Fruit fly (Drosophila melanogaster): ENCODE data around the gene CheA87a.

CheA87a gene

dm6 chr3R:13364175-13365174, 5.0 kb upstream of the CheA87a start, which contains the start of gene Dic1 (continued):
- TF ChIP-seq dpn (GFP tag; optimal IDR thresholded peaks at IDR 0.05) (peak; percentile 93 to 95), CG10274 (GFP tag; optimal IDR thresholded peaks at IDR 0.05) (peak; percentile 91), CG31365 (tag; optimal IDR thresholded peaks at IDR 0.05) (peak; percentile 64), Abd-B (GFP tag; optimal IDR thresholded peaks at IDR 0.05) (peak; percentile 96), Asciz (GFP tag; optimal IDR thresholded peaks at IDR 0.05) (peak; percentile 99), fd3F (GFP tag; optimal IDR thresholded peaks at IDR 0.05) (peak; percentile 94), Gug (GFP tag; IDR thresholded peaks at IDR 0.05) (peak; percentile 74; the same call in 3 of the 4 replicates), jumu (GFP tag; optimal IDR thresholded peaks at IDR 0.05) (peak; percentile 83), Fer2 (tag; optimal IDR thresholded peaks at IDR 0.05) (peak; percentile 95), CG8924 (tag; optimal IDR thresholded peaks at IDR 0.05) (peak; percentile 98), crp (GFP tag; optimal IDR thresholded peaks at IDR 0.05) (peak in 1 of 2 experiments; percentile 59), Dad (GFP tag; optimal IDR thresholded peaks at IDR 0.05) (peak; percentile 83), hth (optimal IDR thresholded peaks at IDR 0.05) (no peak), Adf1 (GFP tag; IDR thresholded peaks at IDR 0.05) (peak; percentile 73), vnd (GFP tag; IDR thresholded peaks at IDR 0.05; ENCODE audit: partially characterized antibody) (0 out of 3 replicates have a peak, but pooled peaks have one; percentile 7), mld (GFP tag; IDR thresholded peaks at IDR 0.05; ENCODE audit: partially characterized antibody) (no peak), p53 (GFP tag; optimal IDR thresholded peaks at IDR 0.05) (peak; percentile 66), sc (optimal IDR thresholded peaks at IDR 0.05) (no peak), sc (GFP tag; optimal IDR thresholded peaks at IDR 0.05) (peak; percentile 96), hb (GFP tag; IDR thresholded peaks at IDR 0.05; ENCODE audit: partially characterized antibody) (no peak), bcd (GFP tag; optimal IDR thresholded peaks at IDR 0.05) (peak; percentile 99), CG7745 (tag; optimal IDR thresholded peaks at IDR 0.05) (no peak), CG18262 (tag; optimal IDR thresholded peaks at IDR 0.05) (peak; percentile 98), Vsx1 (GFP tag; optimal IDR thresholded peaks at IDR 0.05) (peak; percentile 90), Pdp1 (GFP tag; optimal IDR thresholded peaks at IDR 0.05) (peak; percentile 83 to 93), prd (optimal IDR thresholded peaks at IDR 0.05) (no peak), prd (GFP tag; IDR thresholded peaks at IDR 0.05) (peak; percentile 92), Dref (GFP tag; IDR thresholded peaks at IDR 0.05) (no peak), CG6765 (GFP tag; optimal IDR thresholded peaks at IDR 0.05) (peak; percentile 94), CG16815 (GFP tag; optimal IDR thresholded peaks at IDR 0.05) (peak; percentile 93), vvl (GFP tag; IDR thresholded peaks at IDR 0.05) (peak; percentile 94), lbe (GFP tag; optimal IDR thresholded peaks at IDR 0.05) (peak; percentile 89), Poxn (GFP tag; IDR thresholded peaks at IDR 0.05) (peak; percentile 84), Hr78 (GFP tag; optimal IDR thresholded peaks at IDR 0.05) (peak in 1 of 2 experiments; percentile 99), CG17361 (GFP tag; IDR thresholded peaks at IDR 0.05) (peak; percentile 99), CG8388 (GFP tag; optimal IDR thresholded peaks at IDR 0.05) (peak; percentile 96), Rfx (GFP tag; IDR thresholded peaks at IDR 0.05) (peak; percentile 93), CG17912 (GFP tag; optimal IDR thresholded peaks at IDR 0.05) (peak; percentile 88), CG34376 (GFP tag; optimal IDR thresholded peaks at IDR 0.05) (peak; percentile 91), gt (GFP tag; IDR thresholded peaks at IDR 0.05) (peak; percentile 69), CG31441 (GFP tag; IDR thresholded peaks at IDR 0.05) (peak; percentile 98), CG17359 (tag; optimal IDR thresholded peaks at IDR 0.05) (peak; percentile 98), Hmx (GFP tag; optimal IDR thresholded peaks at IDR 0.05) (peak; percentile 88), CG9797 (GFP tag; optimal IDR thresholded peaks at IDR 0.05) (peak; percentile 41), CG7987 (GFP tag; optimal IDR thresholded peaks at IDR 0.05) (peak; percentile 75), CG5180 (GFP tag; optimal IDR thresholded peaks at IDR 0.05) (peak; percentile 92), Med (GFP tag) (peak; percentile 98)

Data from whole organism, embryonic.